Fruit fly (Drosophila melanogaster): ENCODE measurements around the gene alpha-PheRS.

The alpha-PheRS gene

dm6 chrX:8137285-8137684 lies 8.1 kb downstream of the alpha-PheRS start:
- no peak for TF ChIP-seq ttk (optimal IDR thresholded peaks at IDR 0.05)
- no peak for TF ChIP-seq psq (optimal IDR thresholded peaks at IDR 0.05)
- TF ChIP-seq Myc (optimal IDR thresholded peaks at IDR 0.05), result no peak
- TF ChIP-seq Sin3A (optimal IDR thresholded peaks at IDR 0.05), result no peak
- no peak for TF ChIP-seq insv (optimal IDR thresholded peaks at IDR 0.05)
- no peak for TF ChIP-seq h (optimal IDR thresholded peaks at IDR 0.05)

- TF ChIP-seq insv (optimal IDR thresholded peaks at IDR 0.05) (no peak), h (optimal IDR thresholded peaks at IDR 0.05) (no peak), Sin3A (optimal IDR thresholded peaks at IDR 0.05) (no peak), Myc (optimal IDR thresholded peaks at IDR 0.05) (no peak), ttk (optimal IDR thresholded peaks at IDR 0.05) (no peak), psq (optimal IDR thresholded peaks at IDR 0.05) (no peak)
Measured at dm6 chrX:8135420-8135874, 10.0 kb downstream of the alpha-PheRS start, which contains the start of the genes cyr and CG2120. cyr (minus strand) TSS chrX:8135713. CG2120 (plus strand) TSS chrX:8135824.

- TF ChIP-seq ttk (optimal IDR thresholded peaks at IDR 0.05) (no peak), psq (optimal IDR thresholded peaks at IDR 0.05) (no peak), insv (optimal IDR thresholded peaks at IDR 0.05) (no peak), Myc (optimal IDR thresholded peaks at IDR 0.05) (no peak), Sin3A (optimal IDR thresholded peaks at IDR 0.05) (no peak), h (optimal IDR thresholded peaks at IDR 0.05) (no peak)
Measured at dm6 chrX:8131693-8132313, 13.6 kb downstream of the alpha-PheRS start, which contains the start of gene CG10958. CG10958 (plus strand) TSS chrX:8132285.

- no peak for TF ChIP-seq insv (optimal IDR thresholded peaks at IDR 0.05)
- no peak for TF ChIP-seq Sin3A (optimal IDR thresholded peaks at IDR 0.05)
- TF ChIP-seq h (optimal IDR thresholded peaks at IDR 0.05), result no peak
- TF ChIP-seq psq (optimal IDR thresholded peaks at IDR 0.05), result no peak
Measured at dm6 chrX:8129204-8129997, 16.0 kb downstream of the alpha-PheRS start, which contains the start of gene CG2116. CG2116 (plus strand) TSS chrX:8129812.

- TF ChIP-seq ttk (optimal IDR thresholded peaks at IDR 0.05) (no peak), Sin3A (optimal IDR thresholded peaks at IDR 0.05) (no peak), psq (optimal IDR thresholded peaks at IDR 0.05) (no peak), insv (optimal IDR thresholded peaks at IDR 0.05) (no peak), Myc (optimal IDR thresholded peaks at IDR 0.05) (no peak), h (optimal IDR thresholded peaks at IDR 0.05) (no peak)
Measured at dm6 chrX:8128133-8128532, 17.3 kb downstream of the alpha-PheRS start.

- TF ChIP-seq ttk (optimal IDR thresholded peaks at IDR 0.05) (no peak), h (optimal IDR thresholded peaks at IDR 0.05) (no peak), psq (optimal IDR thresholded peaks at IDR 0.05) (no peak), insv (optimal IDR thresholded peaks at IDR 0.05) (no peak), Myc (optimal IDR thresholded peaks at IDR 0.05) (no peak), Sin3A (optimal IDR thresholded peaks at IDR 0.05) (no peak)
Measured at dm6 chrX:8126149-8126548, 19.3 kb downstream of the alpha-PheRS start.

- no peak for TF ChIP-seq Myc (optimal IDR thresholded peaks at IDR 0.05)
- no peak for TF ChIP-seq insv (optimal IDR thresholded peaks at IDR 0.05)
Measured at dm6 chrX:8125224-8125649, 20.2 kb downstream of the alpha-PheRS start.

dm6 chrX:8122834-8123233 lies 22.6 kb downstream of the alpha-PheRS start:
- TF ChIP-seq Myc (optimal IDR thresholded peaks at IDR 0.05) (no peak), psq (optimal IDR thresholded peaks at IDR 0.05) (no peak), h (optimal IDR thresholded peaks at IDR 0.05) (no peak), insv (optimal IDR thresholded peaks at IDR 0.05) (no peak)

dm6 chrX:8120939-8121338 lies 24.5 kb downstream of the alpha-PheRS start, which contains the start of gene CG2260:
CG2260 (minus strand) TSS chrX:8121147.
- no peak for TF ChIP-seq Myc (optimal IDR thresholded peaks at IDR 0.05)
- no peak for TF ChIP-seq ttk (optimal IDR thresholded peaks at IDR 0.05)
- TF ChIP-seq psq (optimal IDR thresholded peaks at IDR 0.05), result no peak
- no peak for TF ChIP-seq h (optimal IDR thresholded peaks at IDR 0.05)
- no peak for TF ChIP-seq insv (optimal IDR thresholded peaks at IDR 0.05)
- no peak for TF ChIP-seq Sin3A (optimal IDR thresholded peaks at IDR 0.05)

- no peak for TF ChIP-seq Sin3A (optimal IDR thresholded peaks at IDR 0.05)
- no peak for TF ChIP-seq ttk (optimal IDR thresholded peaks at IDR 0.05)
- no peak for TF ChIP-seq insv (optimal IDR thresholded peaks at IDR 0.05)
- TF ChIP-seq h (optimal IDR thresholded peaks at IDR 0.05), result no peak
- TF ChIP-seq Myc (optimal IDR thresholded peaks at IDR 0.05), result no peak
- TF ChIP-seq psq (optimal IDR thresholded peaks at IDR 0.05), result no peak
Measured at dm6 chrX:8116813-8117212, 28.6 kb downstream of the alpha-PheRS start, which contains the start of gene CG1575. CG1575 (plus strand) TSS chrX:8117012.

dm6 chrX:8115717-8116311 lies 29.6 kb downstream of the alpha-PheRS start, which contains the start of gene Gclc:
Gclc (minus strand) TSS chrX:8116147.
- no peak for TF ChIP-seq ttk (optimal IDR thresholded peaks at IDR 0.05)
- no peak for TF ChIP-seq psq (optimal IDR thresholded peaks at IDR 0.05)
- no peak for TF ChIP-seq Myc (optimal IDR thresholded peaks at IDR 0.05)
- no peak for TF ChIP-seq insv (optimal IDR thresholded peaks at IDR 0.05)
- TF ChIP-seq Sin3A (optimal IDR thresholded peaks at IDR 0.05), result no peak
- no peak for TF ChIP-seq h (optimal IDR thresholded peaks at IDR 0.05)

dm6 chrX:8115343-8115676 lies 30.1 kb downstream of the alpha-PheRS start:
- TF ChIP-seq h (optimal IDR thresholded peaks at IDR 0.05) (no peak), ttk (optimal IDR thresholded peaks at IDR 0.05) (no peak), psq (optimal IDR thresholded peaks at IDR 0.05) (no peak), Sin3A (optimal IDR thresholded peaks at IDR 0.05) (no peak), insv (optimal IDR thresholded peaks at IDR 0.05) (no peak), Myc (optimal IDR thresholded peaks at IDR 0.05) (no peak)

All from Kc167 (cell line).